Fruit fly (Drosophila melanogaster) whole organism, embryonic: ENCODE results near the gene CG6041.

Experiments
- Aef1 ChIP-seq: fragments of 200-800 bp; sonication (Bioruptor generic); IDR thresholded peaks from 3 replicates; pipeline ENCODE4 v1.3.6; 2022; ENCODE audit warnings: missing biosample characterization, missing genetic modification characterization
- CG10147 ChIP-seq: fragments of 200-800 bp; sonication (Bioruptor generic); optimal IDR thresholded peaks from 2 replicates; lab custom pipeline; 2019; ENCODE audit warnings: missing biosample characterization, mild to moderate bottlenecking, missing genetic modification characterization, moderate library complexity
- CG10321 ChIP-seq: fragments of 200-800 bp; sonication (Bioruptor generic); IDR thresholded peaks from 2 replicates; pipeline ENCODE4 v1.3.6; 2022; ENCODE audit warnings: missing biosample characterization, missing genetic modification characterization
- CG10462 ChIP-seq: fragments of 200-800 bp; sonication (Bioruptor generic); optimal IDR thresholded peaks from 2 replicates; lab custom pipeline; 2016; ENCODE audit warnings: missing biosample characterization, missing genetic modification characterization
- CG10654 ChIP-seq: fragments of 200-800 bp; sonication (Bioruptor generic); optimal IDR thresholded peaks from 2 replicates; lab custom pipeline; 2016; ENCODE audit warnings: missing biosample characterization, missing genetic modification characterization
- CG11456 ChIP-seq: fragments of 200-800 bp; sonication (Bioruptor generic); IDR thresholded peaks from 3 replicates; pipeline ENCODE4 v1.3.6; 2022; ENCODE audit warnings: missing biosample characterization, missing genetic modification characterization
- CG11504 ChIP-seq: fragments of 200-800 bp; sonication (Bioruptor generic); optimal IDR thresholded peaks from 3 replicates; lab custom pipeline; 2019; ENCODE audit warnings: missing biosample characterization, mild to moderate bottlenecking, missing genetic modification characterization, moderate library complexity
- CG12219 ChIP-seq: fragments of 200-800 bp; sonication (Bioruptor generic); optimal IDR thresholded peaks from 3 replicates; lab custom pipeline; 2018; ENCODE audit warnings: missing biosample characterization, mild to moderate bottlenecking, missing genetic modification characterization
- CG13775 ChIP-seq: fragments of 200-800 bp; sonication (Bioruptor generic); optimal IDR thresholded peaks from 3 replicates; lab custom pipeline; 2017; ENCODE audit warnings: missing biosample characterization, mild to moderate bottlenecking, missing genetic modification characterization
- CG14441 ChIP-seq: fragments of 200-800 bp; sonication (Bioruptor generic); IDR thresholded peaks from 2 replicates; pipeline ENCODE4 v1.3.6; 2022; ENCODE audit warnings: missing biosample characterization, missing genetic modification characterization
- CG15696 ChIP-seq: fragments of 200-800 bp; sonication (Bioruptor generic); optimal IDR thresholded peaks from 2 replicates; lab custom pipeline; 2019; ENCODE audit warnings: missing biosample characterization, mild to moderate bottlenecking, missing genetic modification characterization, moderate library complexity
- CG1647 ChIP-seq: fragments of 200-800 bp; sonication (Bioruptor generic); optimal IDR thresholded peaks from 3 replicates; lab custom pipeline; 2016; ENCODE audit warnings: missing biosample characterization, missing genetic modification characterization
- CG17829 ChIP-seq: fragments of 200-800 bp; optimal IDR thresholded peaks from 2 replicates; lab custom pipeline; 2019; ENCODE audit warnings: missing biosample characterization, mild to moderate bottlenecking, missing genetic modification characterization, moderate library complexity
- CG18011 ChIP-seq: fragments of 200-800 bp; sonication (Bioruptor generic); optimal IDR thresholded peaks from 2 replicates; lab custom pipeline; 2017; ENCODE audit warnings: missing biosample characterization, missing genetic modification characterization, mild to moderate bottlenecking, moderate library complexity, missing genotype
- CG2875 ChIP-seq: fragments of 200-800 bp; sonication (Bioruptor generic); optimal IDR thresholded peaks from 2 replicates; lab custom pipeline; 2017; ENCODE audit warnings: missing biosample characterization, mild to moderate bottlenecking, missing genetic modification characterization, missing genetic modification reagents
- CG33213 ChIP-seq: fragments of 200-800 bp; sonication (Bioruptor generic); optimal IDR thresholded peaks from 3 replicates; lab custom pipeline; 2016; ENCODE audit warnings: missing biosample characterization, missing genetic modification characterization
- CG43689 ChIP-seq: fragments of 200-800 bp; sonication (Bioruptor generic); IDR thresholded peaks from 2 replicates; pipeline ENCODE4 v1.3.6; 2022; ENCODE audit warnings: missing biosample characterization, missing genetic modification characterization
- CG8281 ChIP-seq: fragments of 200-800 bp; sonication (Bioruptor generic); optimal IDR thresholded peaks from 2 replicates; lab custom pipeline; 2018; ENCODE audit warnings: missing biosample characterization, mild to moderate bottlenecking, missing genetic modification characterization, moderate library complexity
- CG8359 ChIP-seq: fragments of 200-800 bp; sonication (Bioruptor generic); optimal IDR thresholded peaks from 2 replicates; lab custom pipeline; 2017; ENCODE audit warnings: missing biosample characterization, mild to moderate bottlenecking, missing genetic modification characterization, borderline replicate concordance
- CG8944 ChIP-seq: fragments of 200-800 bp; sonication (Bioruptor generic); optimal IDR thresholded peaks from 3 replicates; lab custom pipeline; 2016; ENCODE audit warnings: missing biosample characterization, missing genetic modification characterization
- Chrac-16 ChIP-seq: fragments of 200-800 bp; sonication (Bioruptor generic); optimal IDR thresholded peaks from 3 replicates; lab custom pipeline; 2016; ENCODE audit warnings: missing biosample characterization, missing genetic modification characterization
- CrebB ChIP-seq: fragments of 200-800 bp; sonication (Bioruptor generic); optimal IDR thresholded peaks from 3 replicates; lab custom pipeline; 2018; ENCODE audit warnings: missing biosample characterization, mild to moderate bottlenecking, missing genetic modification characterization
- Deaf1 ChIP-seq: fragments of 200-800 bp; optimal IDR thresholded peaks from 3 replicates; lab custom pipeline; 2019; ENCODE audit warnings: missing biosample characterization, mild to moderate bottlenecking, missing genetic modification characterization, moderate library complexity
- Dfd ChIP-seq, 2 experiments: fragments of >200 bp; optimal IDR thresholded peaks; 2 replicates each; lab custom pipeline; 2017; ENCODE audit warnings: missing biosample characterization in 2 of 2, missing genetic modification characterization in 2 of 2
- Dp ChIP-seq: fragments of 200-800 bp; sonication (Bioruptor generic); optimal IDR thresholded peaks from 2 replicates; lab custom pipeline; 2018; ENCODE audit warnings: missing biosample characterization, mild to moderate bottlenecking, missing genetic modification characterization, moderate library complexity
- ERR ChIP-seq: fragments of 200-800 bp; sonication (Bioruptor generic); optimal IDR thresholded peaks from 2 replicates; lab custom pipeline; 2016; ENCODE audit warnings: missing biosample characterization, missing genetic modification characterization
- Gsc ChIP-seq: fragments of 200-800 bp; sonication (Bioruptor generic); IDR thresholded peaks from 2 replicates; pipeline ENCODE4 v1.3.6; 2022; ENCODE audit warnings: missing biosample characterization, missing genetic modification characterization
- Oli ChIP-seq: fragments of 200-800 bp; sonication (Bioruptor generic); optimal IDR thresholded peaks from 2 replicates; lab custom pipeline; 2018; ENCODE audit warnings: missing biosample characterization, mild to moderate bottlenecking, missing genetic modification characterization, moderate library complexity
- Opbp ChIP-seq: fragments of 200-800 bp; sonication (Bioruptor generic); IDR thresholded peaks from 3 replicates; pipeline ENCODE4 v1.3.6; 2022; ENCODE audit warnings: missing biosample characterization, missing genetic modification characterization; ENCODE audit not compliant: partially characterized antibody
- Ptx1 ChIP-seq: fragments of 200-800 bp; sonication (Bioruptor generic); IDR thresholded peaks from 2 replicates; pipeline ENCODE4 v1.3.6; 2022; ENCODE audit warnings: missing biosample characterization, missing genetic modification characterization
- Six4 ChIP-seq: fragments of 200-800 bp; sonication (Bioruptor generic); optimal IDR thresholded peaks from 2 replicates; lab custom pipeline; 2016; ENCODE audit warnings: missing biosample characterization, missing genetic modification characterization
- Trl ChIP-seq, 3 experiments: fragments of >200 bp in 2 of 3; fragments of 200-800 bp in 1 of 3; sonication (Bioruptor generic) in 1 of 3; optimal IDR thresholded peaks; 2 replicates in 1 of 3; 3 replicates in 2 of 3; lab custom pipeline; 2016 to 2017; ENCODE audit warnings: missing biosample characterization in 1 of 3, missing genetic modification characterization in 1 of 3
- ase ChIP-seq: fragments of 200-800 bp; sonication (Bioruptor generic); IDR thresholded peaks from 3 replicates; pipeline ENCODE4 v1.3.6; 2022; ENCODE audit warnings: missing biosample characterization, missing genetic modification characterization
- az2 ChIP-seq: fragments of 200-800 bp; sonication (Bioruptor generic); optimal IDR thresholded peaks from 3 replicates; lab custom pipeline; 2016; ENCODE audit warnings: missing biosample characterization, missing genetic modification characterization
- cg ChIP-seq: fragments of 200-800 bp; sonication (Bioruptor generic); optimal IDR thresholded peaks from 3 replicates; lab custom pipeline; 2019; ENCODE audit warnings: missing biosample characterization, mild to moderate bottlenecking, missing genetic modification characterization, moderate library complexity
- crc ChIP-seq: fragments of 200-800 bp; sonication (Bioruptor generic); optimal IDR thresholded peaks from 2 replicates; lab custom pipeline; 2016; ENCODE audit warnings: missing biosample characterization, missing genetic modification characterization
- dimm ChIP-seq: fragments of 200-800 bp; sonication (Bioruptor generic); IDR thresholded peaks from 2 replicates; pipeline ENCODE4 v1.3.6; 2022; ENCODE audit warnings: missing biosample characterization, missing genetic modification characterization
- jigr1 ChIP-seq: fragments of 200-800 bp; sonication (Bioruptor generic); IDR thresholded peaks from 3 replicates; pipeline ENCODE4 v1.3.6; 2022; ENCODE audit warnings: missing biosample characterization, missing genetic modification characterization
- lbe ChIP-seq: fragments of 200-800 bp; sonication (Bioruptor generic); optimal IDR thresholded peaks from 2 replicates; lab custom pipeline; 2016; ENCODE audit warnings: missing biosample characterization, mild to moderate bottlenecking, missing genetic modification characterization
- org-1 ChIP-seq: fragments of 200-800 bp; sonication (Bioruptor generic); optimal IDR thresholded peaks from 2 replicates; lab custom pipeline; 2017; ENCODE audit warnings: missing biosample characterization, missing genetic modification characterization
- otp ChIP-seq: fragments of 200-800 bp; sonication (Bioruptor generic); IDR thresholded peaks from 3 replicates; pipeline ENCODE4, ENCODE4 v1.3.6; 2022; ENCODE audit warnings: missing biosample characterization, missing genetic modification characterization
- pnt ChIP-seq: fragments of 200-800 bp; sonication (Bioruptor generic); optimal IDR thresholded peaks from 3 replicates; lab custom pipeline; 2016; ENCODE audit warnings: missing biosample characterization, missing genetic modification characterization
- pzg ChIP-seq: fragments of 200-800 bp; sonication (Bioruptor generic); optimal IDR thresholded peaks from 3 replicates; lab custom pipeline; 2018; ENCODE audit warnings: missing biosample characterization, mild to moderate bottlenecking, missing genetic modification characterization, moderate library complexity
- sd ChIP-seq: fragments of 200-800 bp; sonication (Bioruptor generic); optimal IDR thresholded peaks from 3 replicates; lab custom pipeline; 2018; ENCODE audit warnings: missing biosample characterization, mild to moderate bottlenecking, missing genetic modification characterization, moderate library complexity
- slbo ChIP-seq: fragments of 200-800 bp; sonication (Bioruptor generic); IDR thresholded peaks from 2 replicates; pipeline ENCODE4 v1.3.6; 2022; ENCODE audit warnings: missing biosample characterization, missing genetic modification characterization
- slp2 ChIP-seq: fragments of 200-800 bp; sonication (Bioruptor generic); optimal IDR thresholded peaks from 2 replicates; lab custom pipeline; 2016; ENCODE audit warnings: missing biosample characterization, missing genetic modification characterization
- tap ChIP-seq: fragments of 200-800 bp; optimal IDR thresholded peaks from 3 replicates; lab custom pipeline; 2019; ENCODE audit warnings: missing biosample characterization, mild to moderate bottlenecking, missing genetic modification characterization, moderate library complexity
- twi ChIP-seq: fragments of 200-800 bp; optimal IDR thresholded peaks from 2 replicates; lab custom pipeline; 2019; ENCODE audit warnings: missing biosample characterization, mild to moderate bottlenecking, missing genetic modification characterization, moderate library complexity

The CG6041 gene

dm6 chrX:5900146-5901093, 47.5 kb upstream of the CG6041 start, which contains the start of gene Act5C (continued):
- TF ChIP-seq Opbp (GFP tag; lab: Robert Waterston, UW), result no peak
- peak; percentile 91 for TF ChIP-seq CrebB (tag; lab: Kevin White, UChicago)
- peak; percentile 95 for TF ChIP-seq tap
- peak; percentile 82 for TF ChIP-seq CG10147 (GFP tag; lab: Kevin White, UChicago)
- TF ChIP-seq CG10654 (GFP tag; lab: Kevin White, UChicago), result peak; percentile 92
- peak; percentile 93 for TF ChIP-seq Ptx1 (GFP tag; lab: Robert Waterston, UW)
- TF ChIP-seq cg (GFP tag; lab: Kevin White, UChicago), result peak; percentile 59
- TF ChIP-seq CG10321 (GFP tag; lab: Robert Waterston, UW), result peak; percentile 67; the same call in 1 of the 2 replicates
- peak; percentile 90 for TF ChIP-seq CG13775 (GFP tag; lab: Kevin White, UChicago)
- peak; percentile 90 for TF ChIP-seq CG2875 (GFP tag; lab: Kevin White, UChicago)
- peak; percentile 92 for TF ChIP-seq CG10462 (GFP tag; lab: Kevin White, UChicago)
- peak; percentile 94 for TF ChIP-seq CG12219
- TF ChIP-seq Dfd (GFP tag; optimal IDR thresholded peaks at IDR 0.05; lab: Kevin White, UChicago), result no peak
- peak; percentile 76 for TF ChIP-seq CG8281
- peak; percentile 94 for TF ChIP-seq slbo (GFP tag; lab: Robert Waterston, UW)
- TF ChIP-seq Aef1, result peak; percentile 85
- TF ChIP-seq Six4 (GFP tag; lab: Kevin White, UChicago), result peak; percentile 91
- TF ChIP-seq sd (tag; lab: Kevin White, UChicago), result peak; percentile 73
- peak; percentile 82 for TF ChIP-seq CG43689 (GFP tag; lab: Robert Waterston, UW)
- TF ChIP-seq Dp (GFP tag; lab: Kevin White, UChicago), result no peak
- peak; percentile 87 for TF ChIP-seq ase (GFP tag; lab: Robert Waterston, UW)
- TF ChIP-seq slp2, result peak; percentile 94
- peak; percentile 95 for TF ChIP-seq Oli (tag; lab: Kevin White, UChicago)
- TF ChIP-seq CG14441 (GFP tag; lab: Robert Waterston, UW), result peak; percentile 91
- TF ChIP-seq org-1, result peak; percentile 93
- peak; percentile 90 for TF ChIP-seq CG11456 (GFP tag; lab: Robert Waterston, UW)
- TF ChIP-seq CG1647 (GFP tag; lab: Kevin White, UChicago), result peak; percentile 92
- TF ChIP-seq CG18011 (GFP tag; lab: Kevin White, UChicago), result peak; percentile 58
- TF ChIP-seq otp, result peak; percentile 91
- peak; percentile 84 for TF ChIP-seq twi (tag; lab: Kevin White, UChicago)
- peak; percentile 94 for TF ChIP-seq crc (GFP tag; lab: Kevin White, UChicago)
- peak; percentile 94 for TF ChIP-seq Chrac-16 (GFP tag; lab: Kevin White, UChicago)
- TF ChIP-seq CG17829 (tag; lab: Kevin White, UChicago), result peak; percentile 95
- TF ChIP-seq pnt (GFP tag; lab: Kevin White, UChicago), result peak; percentile 95
- TF ChIP-seq CG8944, result peak; percentile 94
- TF ChIP-seq CG33213, result peak; percentile 95
- peak; percentile 70 for TF ChIP-seq dimm
- peak; percentile 86 for TF ChIP-seq CG8359 (GFP tag; lab: Kevin White, UChicago)
- peak; percentile 94 for TF ChIP-seq az2 (GFP tag; lab: Kevin White, UChicago)
- TF ChIP-seq ERR (GFP tag; lab: Kevin White, UChicago), result peak; percentile 92
- TF ChIP-seq CG15696 (tag; lab: Kevin White, UChicago), result peak; percentile 95
- peak; percentile 93 for TF ChIP-seq CG11504
- TF ChIP-seq Trl (optimal IDR thresholded peaks at IDR 0.05; lab: Kevin White, UChicago), result peak; percentile 52 to 68
- peak; percentile 96 for TF ChIP-seq Trl (GFP tag; optimal IDR thresholded peaks at IDR 0.05; lab: Kevin White, UChicago)
- TF ChIP-seq lbe (GFP tag; lab: Kevin White, UChicago), result peak; percentile 96
- peak; percentile 64 for TF ChIP-seq Deaf1
- TF ChIP-seq jigr1 (GFP tag; lab: Robert Waterston, UW), result peak; percentile 79
- peak; percentile 83 for TF ChIP-seq Gsc (GFP tag; lab: Robert Waterston, UW)
- TF ChIP-seq pzg (GFP tag; lab: Kevin White, UChicago), result peak; percentile 9
